Worm (Caenorhabditis elegans) whole organism, early embryonic: ENCODE results near the gene C06A1.3.

ENCODE experiments used
- B0310.2 ChIP-seq: sonication (generic microtip); optimal IDR thresholded peaks from 2 replicates; lab custom pipeline; 2016; ENCODE audit warnings: mild to moderate bottlenecking, missing genetic modification characterization, missing compliant biosample characterization
- F13C5.2 ChIP-seq: sonication (generic microtip); optimal IDR thresholded peaks from 2 replicates; lab custom pipeline; 2017; ENCODE audit warnings: mild to moderate bottlenecking, missing genetic modification characterization, inconsistent platforms, missing compliant biosample characterization
- aly-1 ChIP-seq: sonication (generic microtip); optimal IDR thresholded peaks from 2 replicates; lab custom pipeline; 2016; ENCODE audit warnings: missing genetic modification characterization, missing compliant biosample characterization
- ama-1 ChIP-seq: fragments of 150-350 bp; optimal IDR thresholded peaks from 2 replicates; lab custom pipeline; 2014
- ceh-36 ChIP-seq: sonication (generic microtip); optimal IDR thresholded peaks from 2 replicates; lab custom pipeline; 2016; ENCODE audit warnings: missing genetic modification characterization, inconsistent platforms, missing compliant biosample characterization
- ets-7 ChIP-seq: sonication (generic microtip); optimal IDR thresholded peaks from 2 replicates; lab custom pipeline; 2016; ENCODE audit warnings: missing genotype, missing genetic modification characterization, missing compliant biosample characterization
- hmbx-1 ChIP-seq: sonication (generic microtip); optimal IDR thresholded peaks from 2 replicates; lab custom pipeline; 2016; ENCODE audit warnings: mild to moderate bottlenecking, missing genetic modification characterization, missing compliant biosample characterization
- hmg-4 ChIP-seq: fragments of 200-800 bp; sonication (Bioruptor generic); optimal IDR thresholded peaks from 2 replicates; lab custom pipeline; 2018; ENCODE audit warnings: mild to moderate bottlenecking, missing genetic modification characterization, missing compliant biosample characterization
- sea-1 ChIP-seq: fragments of 200-800 bp; sonication (Bioruptor generic); conservative IDR thresholded peaks from 2 replicates; pipeline ENCODE4 v1.3.6; 2022; ENCODE audit warnings: missing genetic modification characterization, missing compliant biosample characterization
- tbx-11 ChIP-seq: fragments of 200-800 bp; sonication (Bioruptor generic); IDR thresholded peaks from 2 replicates; pipeline ENCODE4 v1.3.6; 2022; ENCODE audit warnings: missing genetic modification characterization, missing compliant biosample characterization
- tbx-37 ChIP-seq: fragments of 200-800 bp; sonication (Bioruptor generic); conservative IDR thresholded peaks from 2 replicates; pipeline ENCODE4 v1.3.6; 2022; ENCODE audit warnings: missing genetic modification reagents, missing genetic modification characterization, missing compliant biosample characterization
- tra-4 ChIP-seq: sonication (generic microtip); optimal IDR thresholded peaks from 2 replicates; lab custom pipeline; 2017; ENCODE audit warnings: missing genetic modification characterization, missing compliant biosample characterization

- TF ChIP-seq tra-4 (no peak), F13C5.2 (tag; lab: Kevin White, UChicago) (no peak), ama-1 (lab: Kevin White, UChicago) (peak; percentile 22), tbx-37 (no peak), sea-1 (no peak), hmg-4 (GFP tag; lab: Kevin White, UChicago) (no peak), B0310.2 (tag; lab: Kevin White, UChicago) (no peak), hmbx-1 (tag; lab: Kevin White, UChicago) (no peak), tbx-11 (no peak), aly-1 (tag; lab: Kevin White, UChicago) (no peak), ceh-36 (tag; lab: Kevin White, UChicago) (no peak), ets-7 (tag; lab: Kevin White, UChicago) (no peak)
Observed at ce11 chrII:10544374-10544908, 27.6 kb upstream of the C06A1.3 start.
